Worm (Caenorhabditis elegans): ENCODE results near the gene txt-19.

Gene txt-19

DNA sequence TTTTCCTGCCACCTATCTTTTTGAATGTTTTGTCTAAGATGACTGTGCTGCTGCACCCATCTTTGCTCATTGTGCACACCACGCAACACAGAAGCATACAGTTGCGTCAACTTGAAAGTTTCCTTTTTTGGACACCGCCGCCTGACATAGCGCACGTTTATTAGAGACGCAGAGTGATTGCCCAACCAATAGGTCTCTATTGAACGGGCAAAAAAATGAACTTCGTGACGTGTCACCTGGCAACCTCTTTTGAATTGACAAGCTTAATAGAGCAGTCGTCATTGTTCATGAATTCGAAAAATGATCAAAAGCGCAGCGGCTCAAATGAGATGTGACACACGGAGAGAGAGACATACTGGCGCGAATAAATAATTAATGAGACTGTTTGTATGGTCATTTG lies 34.1 kb upstream of the txt-19 start:
- TF ChIP-seq hpl-2 (GFP tag; optimal IDR thresholded peaks at IDR 0.05) (no peak), ceh-90 (tag; optimal IDR thresholded peaks at IDR 0.05) (no peak), unc-86 (tag; optimal IDR thresholded peaks at IDR 0.05) (peak; percentile 27), nhr-237 (tag; optimal IDR thresholded peaks at IDR 0.05) (no peak)

DNA sequence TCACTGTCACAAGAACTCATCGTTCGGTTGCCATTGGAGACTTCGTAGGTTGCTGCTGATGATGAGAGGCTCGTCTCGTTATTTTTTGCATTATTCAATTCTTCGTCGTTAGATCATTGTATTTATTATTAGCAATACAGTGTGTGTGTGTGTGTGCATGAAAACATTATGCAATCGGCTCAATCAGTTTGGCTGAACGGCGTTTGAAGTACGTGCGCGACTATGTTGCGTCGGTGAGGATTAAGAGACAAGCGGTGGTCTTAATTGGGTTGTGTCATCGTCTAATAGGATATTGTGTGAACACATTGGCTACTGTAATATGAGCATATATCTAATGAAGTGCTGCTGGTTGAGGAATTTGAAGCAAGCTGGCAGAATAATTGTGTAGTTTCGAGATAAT lies 31.9 kb upstream of the txt-19 start:
- TF ChIP-seq efl-1 (optimal IDR thresholded peaks at IDR 0.05): no peak
- TF ChIP-seq efl-1 (GFP tag; optimal IDR thresholded peaks at IDR 0.05 in 1 of 2): peak in 1 of 2 experiments; percentile 22
- no peak for TF ChIP-seq nhr-90 (tag; optimal IDR thresholded peaks at IDR 0.05; ENCODE audit: poor library complexity)

DNA sequence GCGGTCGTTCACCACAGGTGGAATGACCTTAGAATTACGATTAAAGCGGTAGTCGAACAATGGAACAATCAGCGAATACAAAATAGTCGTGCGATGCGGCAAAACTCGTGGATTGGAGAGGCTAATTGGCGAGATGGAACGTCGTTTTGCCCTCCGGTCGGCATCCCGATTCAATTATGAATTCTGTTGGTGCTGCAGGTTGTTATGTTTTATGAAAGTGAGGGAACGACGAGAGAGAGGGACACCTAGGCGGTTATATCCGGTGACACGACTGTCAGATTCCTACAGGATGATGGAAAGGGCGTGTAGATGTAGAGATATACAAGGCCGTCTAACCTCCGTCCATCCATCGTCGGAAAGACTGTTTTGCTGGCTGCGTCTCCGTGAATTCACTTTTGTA lies 29.1 kb upstream of the txt-19 start:
- TF ChIP-seq alr-1 (tag; optimal IDR thresholded peaks at IDR 0.05; ENCODE audit: borderline replicate concordance): no peak
- no peak for TF ChIP-seq mdl-1 (tag; optimal IDR thresholded peaks at IDR 0.05)
- peak; percentile 27 for TF ChIP-seq nhr-85 (tag)
- TF ChIP-seq egl-27 (tag; optimal IDR thresholded peaks at IDR 0.05): no peak
- TF ChIP-seq vab-15 (tag; optimal IDR thresholded peaks at IDR 0.05): no peak
- no peak for TF ChIP-seq xbp-1 (tag; optimal IDR thresholded peaks at IDR 0.05)
- no peak for TF ChIP-seq mef-2 (tag; optimal IDR thresholded peaks at IDR 0.05)
- TF ChIP-seq fkh-10 (GFP tag; optimal IDR thresholded peaks at IDR 0.05): no peak
- TF ChIP-seq lin-15B (tag; optimal IDR thresholded peaks at IDR 0.05): no peak
- TF ChIP-seq blmp-1 (tag; optimal IDR thresholded peaks at IDR 0.05): peak; percentile 50
- TF ChIP-seq skn-1 (tag; optimal IDR thresholded peaks at IDR 0.05): no peak
- no peak for TF ChIP-seq nhr-77 (tag; optimal IDR thresholded peaks at IDR 0.05)
- no peak for TF ChIP-seq dpl-1 (GFP tag; optimal IDR thresholded peaks at IDR 0.05)
- no peak for TF ChIP-seq nhr-12 (tag; optimal IDR thresholded peaks at IDR 0.05)
- TF ChIP-seq grh-1 (GFP tag; IDR thresholded peaks at IDR 0.05): no peak

DNA sequence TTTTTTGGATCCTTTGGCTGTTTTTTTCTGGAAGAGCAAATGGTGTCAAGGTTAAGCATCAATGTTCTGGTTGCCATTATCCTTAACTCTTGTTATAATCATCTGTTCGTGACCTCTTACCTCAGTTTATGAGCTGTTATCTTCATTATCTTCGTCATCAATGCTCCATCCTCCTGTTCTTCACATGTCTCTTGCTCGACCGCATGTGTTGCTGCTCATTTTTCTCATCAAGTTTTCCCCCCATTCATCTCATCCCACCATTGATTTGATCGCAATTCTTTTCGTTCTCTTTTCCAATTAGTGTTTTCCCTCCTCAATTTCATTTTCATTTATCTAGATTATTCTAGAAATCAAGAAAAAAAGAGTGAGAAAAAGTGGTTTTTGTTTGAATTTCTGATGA lies 28.2 kb upstream of the txt-19 start:
- no peak for TF ChIP-seq lin-39 (tag; optimal IDR thresholded peaks at IDR 0.05)
- TF ChIP-seq mep-1 (tag; optimal IDR thresholded peaks at IDR 0.05): no peak
- TF ChIP-seq dsc-1 (tag; optimal IDR thresholded peaks at IDR 0.05): peak; percentile 56
- TF ChIP-seq lin-14 (GFP tag; optimal IDR thresholded peaks at IDR 0.05): peak; percentile 17
- no peak for TF ChIP-seq jun-1 (tag; optimal IDR thresholded peaks at IDR 0.05)

DNA sequence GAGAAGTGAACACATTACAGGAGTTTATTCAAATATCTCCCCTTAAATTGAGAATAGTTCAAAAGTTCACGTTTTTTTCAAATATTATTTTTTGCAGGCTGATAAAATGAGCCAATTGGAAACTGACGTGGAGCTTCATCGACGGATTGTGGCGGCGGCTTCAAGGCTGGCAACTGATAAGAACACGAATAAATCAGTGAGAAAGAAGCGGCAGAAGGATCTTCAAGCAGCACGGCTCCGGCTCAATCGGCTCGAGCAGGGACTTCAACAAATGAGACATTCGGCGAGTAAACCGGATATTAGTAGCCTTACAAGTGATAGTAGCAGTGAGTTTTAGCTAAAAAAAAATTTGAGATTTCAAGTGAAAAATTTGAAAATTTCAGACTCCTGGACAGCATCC lies 20.4 kb upstream of the txt-19 start, which contains the start of gene M02B1.4:
Gene M02B1.4 (minus strand): TSS at position 9 of the 400 bp plus-strand sequence.
- TF ChIP-seq egl-13 (tag; optimal IDR thresholded peaks at IDR 0.05) (no peak), isw-1 (GFP tag; IDR thresholded peaks at IDR 0.05) (no peak), nhr-85 (tag) (no peak), zip-4 (GFP tag; optimal IDR thresholded peaks at IDR 0.05) (no peak), hpl-2 (GFP tag; optimal IDR thresholded peaks at IDR 0.05) (no peak), sox-4 (tag; optimal IDR thresholded peaks at IDR 0.05) (no peak), fkh-8 (tag; optimal IDR thresholded peaks at IDR 0.05) (no peak), unc-62 (GFP tag; optimal IDR thresholded peaks at IDR 0.05) (no peak), vab-15 (tag; optimal IDR thresholded peaks at IDR 0.05) (no peak), lin-14 (GFP tag; optimal IDR thresholded peaks at IDR 0.05) (no peak), ceh-8 (GFP tag; optimal IDR thresholded peaks at IDR 0.05) (no peak), nhr-12 (tag; optimal IDR thresholded peaks at IDR 0.05) (no peak), lin-35 (GFP tag; optimal IDR thresholded peaks at IDR 0.05) (no peak), snu-23 (GFP tag; optimal IDR thresholded peaks at IDR 0.05) (no peak), elt-2 (tag; optimal IDR thresholded peaks at IDR 0.05) (no peak), egl-27 (tag; optimal IDR thresholded peaks at IDR 0.05) (no peak), Y116A8C.19 (tag; optimal IDR thresholded peaks at IDR 0.05; ENCODE audit: borderline replicate concordance) (no peak), zag-1 (tag; optimal IDR thresholded peaks at IDR 0.05) (no peak)

Data from whole organism, L1 larva.